Fruit fly (Drosophila melanogaster): ENCODE data around the gene CG5026.

CG5026 gene

dm6 chr3L:8974478-8975477 is 6.5 kb downstream of the CG5026 start, which contains the start of the genes pix and Srp68 (continued):
- TF ChIP-seq Nf-YC (tag; optimal IDR thresholded peaks at IDR 0.05) (peak; percentile 73), dati (GFP tag; IDR thresholded peaks at IDR 0.05) (no peak), YL-1 (GFP tag; optimal IDR thresholded peaks at IDR 0.05) (peak; percentile 81), CG12071 (GFP tag; optimal IDR thresholded peaks at IDR 0.05) (no peak), PHDP (tag; optimal IDR thresholded peaks at IDR 0.05) (peak; percentile 58), trh (GFP tag; optimal IDR thresholded peaks at IDR 0.05) (no peak), luna (GFP tag; optimal IDR thresholded peaks at IDR 0.05) (no peak), bab2 (GFP tag; optimal IDR thresholded peaks at IDR 0.05) (peak; percentile 34), Chrac-16 (GFP tag; optimal IDR thresholded peaks at IDR 0.05) (peak; percentile 75), CG11456 (GFP tag; IDR thresholded peaks at IDR 0.05) (no peak), jumu (GFP tag; optimal IDR thresholded peaks at IDR 0.05) (peak; percentile 16), Pdp1 (GFP tag; optimal IDR thresholded peaks at IDR 0.05) (peak; percentile 46 to 68), aop (GFP tag; IDR thresholded peaks at IDR 0.05) (no peak), Dll (GFP tag; IDR thresholded peaks at IDR 0.05; ENCODE audit: partially characterized antibody) (peak; percentile 92), CG18262 (tag; optimal IDR thresholded peaks at IDR 0.05) (peak; percentile 79), CG1529 (GFP tag; optimal IDR thresholded peaks at IDR 0.05) (peak; percentile 55), row (GFP tag; IDR thresholded peaks at IDR 0.05) (peak; percentile 94), hkb (optimal IDR thresholded peaks at IDR 0.05) (no peak), hkb (GFP tag; IDR thresholded peaks at IDR 0.05) (no peak), slou (GFP tag; optimal IDR thresholded peaks at IDR 0.05) (peak; percentile 57), her (GFP tag; optimal IDR thresholded peaks at IDR 0.05) (no peak), amos (GFP tag; IDR thresholded peaks at IDR 0.05; ENCODE audit: partially characterized antibody) (peak; percentile 69), CG10209 (GFP tag; optimal IDR thresholded peaks at IDR 0.05) (peak; percentile 61), Xbp1 (GFP tag; optimal IDR thresholded peaks at IDR 0.05) (peak; percentile 72), Mrtf (GFP tag; IDR thresholded peaks at IDR 0.05) (no peak), CG16863 (GFP tag; optimal IDR thresholded peaks at IDR 0.05) (peak; percentile 10), pan (optimal IDR thresholded peaks at IDR 0.05) (no peak), pan (GFP tag; optimal IDR thresholded peaks at IDR 0.05 in 1 of 2, IDR thresholded peaks at IDR 0.05 in 1 of 2) (no peak), Dbx (GFP tag; IDR thresholded peaks at IDR 0.05) (peak; percentile 67; the same call in 1 of the 3 replicates), Hr3 (GFP tag; optimal IDR thresholded peaks at IDR 0.05) (peak; percentile 74), dpn (GFP tag; optimal IDR thresholded peaks at IDR 0.05) (peak; percentile 44 to 63), Xrp1 (GFP tag; IDR thresholded peaks at IDR 0.05) (peak; percentile 59; the same call in 1 of the 2 replicates), Asciz (GFP tag; optimal IDR thresholded peaks at IDR 0.05) (no peak), lola (GFP tag; optimal IDR thresholded peaks at IDR 0.05) (peak in 1 of 3 experiments; percentile 75), CG31224 (GFP tag; IDR thresholded peaks at IDR 0.05) (0 out of 2 replicates have a peak, but pooled peaks have one; percentile 14), wek (GFP tag; optimal IDR thresholded peaks at IDR 0.05) (no peak), crp (GFP tag; optimal IDR thresholded peaks at IDR 0.05) (peak in 1 of 2 experiments; percentile 36), lilli (GFP tag; optimal IDR thresholded peaks at IDR 0.05) (peak; percentile 75), vfl (GFP tag; optimal IDR thresholded peaks at IDR 0.05) (peak; percentile 13), tgo (GFP tag; IDR thresholded peaks at IDR 0.05) (peak; percentile 44; the same call in 1 of the 3 replicates), chif (GFP tag; optimal IDR thresholded peaks at IDR 0.05) (peak; percentile 13 to 47), scrt (GFP tag; optimal IDR thresholded peaks at IDR 0.05) (peak; percentile 48), sob (GFP tag; IDR thresholded peaks at IDR 0.05) (peak; percentile 66), Side (GFP tag; optimal IDR thresholded peaks at IDR 0.05) (no peak), CG6765 (GFP tag; optimal IDR thresholded peaks at IDR 0.05) (peak; percentile 71), CG1233 (GFP tag; optimal IDR thresholded peaks at IDR 0.05) (peak; percentile 65), tio (GFP tag; optimal IDR thresholded peaks at IDR 0.05) (no peak), sens (GFP tag) (peak; percentile 91), shn (GFP tag; optimal IDR thresholded peaks at IDR 0.05) (peak; percentile 16)
